Fruit fly (Drosophila melanogaster) whole organism, embryonic: ENCODE results near the gene cni.

ENCODE experiments used
- Atf6 ChIP-seq: fragments of 200-800 bp; sonication (Bioruptor generic); IDR thresholded peaks from 2 replicates; pipeline ENCODE4 v1.3.6; 2022; ENCODE audit warnings: missing biosample characterization, missing genetic modification characterization
- BEAF-32 ChIP-seq: fragments of 200-800 bp; sonication (Bioruptor generic); optimal IDR thresholded peaks from 3 replicates; lab custom pipeline; 2017; ENCODE audit warnings: missing biosample characterization, missing genetic modification characterization, mild to moderate bottlenecking, moderate library complexity, missing genetic modification reagents
- CG10209 ChIP-seq: fragments of 200-800 bp; sonication (Bioruptor generic); optimal IDR thresholded peaks from 3 replicates; lab custom pipeline; 2017; ENCODE audit warnings: missing biosample characterization, mild to moderate bottlenecking, missing genetic modification characterization, missing genetic modification reagents
- CG10267 ChIP-seq: fragments of 200-800 bp; sonication (Bioruptor generic); optimal IDR thresholded peaks from 2 replicates; lab custom pipeline; 2018; ENCODE audit warnings: missing biosample characterization, mild to moderate bottlenecking, missing genetic modification characterization, moderate library complexity
- CG11398 ChIP-seq: fragments of 200-800 bp; sonication (Bioruptor generic); optimal IDR thresholded peaks from 2 replicates; lab custom pipeline; 2016; ENCODE audit warnings: missing biosample characterization, missing genetic modification characterization
- CG12155 ChIP-seq: fragments of 200-800 bp; sonication (Bioruptor generic); optimal IDR thresholded peaks from 3 replicates; lab custom pipeline; 2016; ENCODE audit warnings: missing biosample characterization, missing genetic modification characterization
- CG13287 ChIP-seq: fragments of 200-800 bp; sonication (Bioruptor generic); IDR thresholded peaks from 2 replicates; pipeline ENCODE4 v1.3.6; 2022; ENCODE audit warnings: missing biosample characterization, missing genetic modification characterization; ENCODE audit not compliant: partially characterized antibody
- CG13624 ChIP-seq: fragments of 200-800 bp; sonication (Bioruptor generic); optimal IDR thresholded peaks from 2 replicates; lab custom pipeline; 2016; ENCODE audit warnings: missing biosample characterization, missing genetic modification characterization
- CG14710 ChIP-seq: fragments of 200-800 bp; sonication (Bioruptor generic); optimal IDR thresholded peaks from 3 replicates; lab custom pipeline; 2019; ENCODE audit warnings: missing biosample characterization, mild to moderate bottlenecking, missing genetic modification characterization, moderate library complexity
- CG14965 ChIP-seq: fragments of 200-800 bp; sonication (Bioruptor generic); optimal IDR thresholded peaks from 2 replicates; lab custom pipeline; 2016; ENCODE audit warnings: missing biosample characterization, missing genetic modification characterization, borderline replicate concordance
- CG15479 ChIP-seq: fragments of 200-800 bp; sonication (Bioruptor generic); optimal IDR thresholded peaks from 3 replicates; lab custom pipeline; 2019; ENCODE audit warnings: missing biosample characterization, mild to moderate bottlenecking, missing genetic modification characterization, moderate library complexity
- CG1603 ChIP-seq: fragments of 200-800 bp; sonication (Bioruptor generic); optimal IDR thresholded peaks from 2 replicates; lab custom pipeline; 2019; ENCODE audit warnings: missing biosample characterization, mild to moderate bottlenecking, missing genetic modification characterization, moderate library complexity
- CG17186 ChIP-seq: fragments of 200-800 bp; sonication (Bioruptor generic); optimal IDR thresholded peaks from 3 replicates; lab custom pipeline; 2017; ENCODE audit warnings: missing biosample characterization, missing genetic modification reagents, missing genetic modification characterization
- CG17612 ChIP-seq: fragments of 200-800 bp; sonication (Bioruptor generic); IDR thresholded peaks from 2 replicates; pipeline ENCODE4 v1.3.6; 2022; ENCODE audit warnings: missing biosample characterization, missing genetic modification characterization
- CG18262 ChIP-seq: fragments of 200-800 bp; optimal IDR thresholded peaks from 3 replicates; lab custom pipeline; 2019; ENCODE audit warnings: missing biosample characterization, mild to moderate bottlenecking, missing genetic modification characterization, moderate library complexity
- CG18599 ChIP-seq: fragments of 200-800 bp; sonication (Bioruptor generic); optimal IDR thresholded peaks from 3 replicates; lab custom pipeline; 2017; ENCODE audit warnings: missing biosample characterization, missing genetic modification characterization, mild to moderate bottlenecking, moderate library complexity, missing genetic modification reagents
- CG30403 ChIP-seq: fragments of 200-800 bp; sonication (Bioruptor generic); optimal IDR thresholded peaks from 3 replicates; lab custom pipeline; 2016; ENCODE audit warnings: missing biosample characterization, missing genetic modification characterization
- CG30431 ChIP-seq: fragments of 200-800 bp; sonication (Bioruptor generic); optimal IDR thresholded peaks from 2 replicates; lab custom pipeline; 2017; ENCODE audit warnings: missing biosample characterization, missing genetic modification characterization
- CG31224 ChIP-seq: fragments of 200-800 bp; sonication (Bioruptor generic); IDR thresholded peaks from 2 replicates; pipeline ENCODE4 v1.3.6; 2022; ENCODE audit warnings: missing biosample characterization, missing genetic modification characterization
- CG3281 ChIP-seq: fragments of 200-800 bp; sonication (Bioruptor generic); optimal IDR thresholded peaks from 3 replicates; lab custom pipeline; 2017; ENCODE audit warnings: missing biosample characterization, mild to moderate bottlenecking, missing genetic modification characterization
- CG4820 ChIP-seq: fragments of 200-800 bp; sonication (Bioruptor generic); optimal IDR thresholded peaks from 3 replicates; lab custom pipeline; 2016; ENCODE audit warnings: missing biosample characterization, missing genetic modification characterization
- CG6272 ChIP-seq: fragments of 200-800 bp; sonication (Bioruptor generic); IDR thresholded peaks from 2 replicates; pipeline ENCODE4 v1.3.6; 2022; ENCODE audit warnings: missing biosample characterization, missing genetic modification characterization
- CG6791 ChIP-seq: fragments of 200-800 bp; sonication (Bioruptor generic); IDR thresholded peaks from 3 replicates; pipeline ENCODE4 v1.3.6; 2022; ENCODE audit warnings: missing biosample characterization, missing genetic modification characterization; ENCODE audit not compliant: partially characterized antibody
- CG8478 ChIP-seq: fragments of >200 bp; optimal IDR thresholded peaks from 2 replicates; lab custom pipeline; 2018
- Dad ChIP-seq: fragments of 200-800 bp; sonication (Bioruptor generic); optimal IDR thresholded peaks from 3 replicates; lab custom pipeline; 2016; ENCODE audit warnings: missing biosample characterization, missing genetic modification characterization
- Doc2 ChIP-seq: fragments of 200-800 bp; sonication (Bioruptor generic); IDR thresholded peaks from 2 replicates; pipeline ENCODE4 v1.3.6; 2022; ENCODE audit warnings: missing biosample characterization, missing genetic modification characterization
- Dp ChIP-seq: fragments of 200-800 bp; sonication (Bioruptor generic); optimal IDR thresholded peaks from 2 replicates; lab custom pipeline; 2018; ENCODE audit warnings: missing biosample characterization, mild to moderate bottlenecking, missing genetic modification characterization, moderate library complexity
- Drgx ChIP-seq: fragments of 200-800 bp; sonication (Bioruptor generic); IDR thresholded peaks from 2 replicates; pipeline ENCODE4 v1.3.6; 2022; ENCODE audit warnings: missing biosample characterization, missing genetic modification characterization
- E2f2 ChIP-seq: fragments of 200-800 bp; sonication (Bioruptor generic); IDR thresholded peaks from 2 replicates; pipeline ENCODE4 v1.3.6; 2022; ENCODE audit warnings: missing biosample characterization, missing genetic modification characterization
- Eip74EF ChIP-seq, 2 experiments: fragments of 200-800 bp in 1 of 2; fragments of >200 bp in 1 of 2; sonication (Bioruptor generic) in 1 of 2; optimal IDR thresholded peaks; 2 replicates each; lab custom pipeline; 2017 to 2019; ENCODE audit warnings: missing biosample characterization in 2 of 2, missing genetic modification characterization in 2 of 2, mild to moderate bottlenecking in 1 of 2, moderate library complexity in 1 of 2
- Elba2 ChIP-seq: fragments of 200-800 bp; sonication (Bioruptor generic); optimal IDR thresholded peaks from 3 replicates; lab custom pipeline; 2016; ENCODE audit warnings: missing biosample characterization, missing genetic modification characterization
- Hmx ChIP-seq: fragments of 200-800 bp; sonication (Bioruptor generic); optimal IDR thresholded peaks from 2 replicates; lab custom pipeline; 2016; ENCODE audit warnings: missing biosample characterization, missing genetic modification characterization
- Hr3 ChIP-seq: fragments of 200-800 bp; sonication (Bioruptor generic); optimal IDR thresholded peaks from 3 replicates; lab custom pipeline; 2016; ENCODE audit warnings: missing biosample characterization, missing genetic modification characterization
- Jarid2 ChIP-seq: fragments of 200-800 bp; sonication (Bioruptor generic); optimal IDR thresholded peaks from 3 replicates; lab custom pipeline; 2017; ENCODE audit warnings: mild to moderate bottlenecking, missing biosample characterization, missing genetic modification reagents, missing genetic modification characterization
- MESR4 ChIP-seq: fragments of 200-800 bp; sonication (Bioruptor generic); optimal IDR thresholded peaks from 2 replicates; lab custom pipeline; 2018; ENCODE audit warnings: missing biosample characterization, mild to moderate bottlenecking, missing genetic modification characterization, moderate library complexity
- ac ChIP-seq: fragments of 200-800 bp; sonication (Bioruptor generic); optimal IDR thresholded peaks from 3 replicates; lab custom pipeline; 2017; ENCODE audit warnings: missing biosample characterization, mild to moderate bottlenecking, missing genetic modification characterization
- bbx ChIP-seq: fragments of 200-800 bp; sonication (Bioruptor generic); IDR thresholded peaks from 2 replicates; pipeline ENCODE4 v1.3.6; 2022; ENCODE audit warnings: missing biosample characterization, missing genetic modification characterization; ENCODE audit not compliant: partially characterized antibody
- chm ChIP-seq: fragments of 200-800 bp; sonication (Bioruptor generic); IDR thresholded peaks from 2 replicates; pipeline ENCODE4 v1.3.6; 2022; ENCODE audit warnings: missing biosample characterization, missing genetic modification characterization
- esg ChIP-seq: fragments of 200-800 bp; sonication (Bioruptor generic); conservative IDR thresholded peaks from 2 replicates; pipeline ENCODE4 v1.3.6; 2022; ENCODE audit warnings: missing biosample characterization, missing genetic modification characterization
- eyg ChIP-seq: fragments of 200-800 bp; sonication (Bioruptor generic); optimal IDR thresholded peaks from 3 replicates; lab custom pipeline; 2016; ENCODE audit warnings: missing biosample characterization, missing genetic modification characterization
- hkb ChIP-seq, 2 experiments: fragments of 200-800 bp in 1 of 2; fragments of >200 bp in 1 of 2; sonication (Bioruptor generic) in 1 of 2; IDR thresholded peaks in 1 of 2; optimal IDR thresholded peaks in 1 of 2; 2 replicates each; pipeline versions ENCODE4 v1.3.6 to Lab custom; 2017 to 2022; ENCODE audit warnings: missing biosample characterization in 1 of 2, missing genetic modification characterization in 1 of 2
- mirr ChIP-seq: fragments of 200-800 bp; sonication (Bioruptor generic); optimal IDR thresholded peaks from 3 replicates; lab custom pipeline; 2018; ENCODE audit warnings: missing biosample characterization, mild to moderate bottlenecking, missing genetic modification characterization
- nom ChIP-seq: fragments of 200-800 bp; sonication (Bioruptor generic); optimal IDR thresholded peaks from 2 replicates; lab custom pipeline; 2017; ENCODE audit warnings: missing biosample characterization, missing genetic modification characterization, mild to moderate bottlenecking, moderate library complexity, missing genetic modification reagents
- phol ChIP-seq: fragments of 200-800 bp; sonication (Bioruptor generic); optimal IDR thresholded peaks from 3 replicates; lab custom pipeline; 2018; ENCODE audit warnings: missing biosample characterization, mild to moderate bottlenecking, missing genetic modification characterization, moderate library complexity
- repo ChIP-seq: fragments of 200-800 bp; sonication (Bioruptor generic); optimal IDR thresholded peaks from 2 replicates; lab custom pipeline; 2016; ENCODE audit warnings: missing biosample characterization, missing genetic modification characterization
- sens ChIP-seq: fragments of 200-800 bp; sonication (Bioruptor generic); peaks from one replicate; lab custom pipeline; 2016; ENCODE audit warnings: missing biosample characterization, missing genetic modification characterization
- sim ChIP-seq: fragments of 200-800 bp; sonication (Bioruptor generic); IDR thresholded peaks from 2 replicates; pipeline ENCODE4 v1.3.6; 2022; ENCODE audit warnings: missing biosample characterization, missing genetic modification characterization
- stwl ChIP-seq: fragments of 200-800 bp; sonication (Bioruptor generic); optimal IDR thresholded peaks from 3 replicates; lab custom pipeline; 2018; ENCODE audit warnings: missing biosample characterization, mild to moderate bottlenecking, missing genetic modification characterization, moderate library complexity
- ttk ChIP-seq: fragments of 200-800 bp; sonication (Bioruptor generic); IDR thresholded peaks from 2 replicates; pipeline ENCODE4 v2.1.2; 2022; ENCODE audit warnings: missing biosample characterization, missing genetic modification characterization
- usp ChIP-seq: fragments of >200 bp; optimal IDR thresholded peaks from 2 replicates; lab custom pipeline; 2017; ENCODE audit warnings: missing biosample characterization, missing genetic modification characterization

The cni gene

dm6 chr2L:16326892-16327291 is 16.4 kb upstream of the cni start, which contains the start of gene CG4278 (continued):
- no peak for TF ChIP-seq eyg
- TF ChIP-seq Doc2 (GFP tag; lab: Robert Waterston, UW), result no peak
- no peak for TF ChIP-seq CG12155 (GFP tag; lab: Kevin White, UChicago)
- no peak for TF ChIP-seq CG8478
- TF ChIP-seq MESR4 (GFP tag; lab: Kevin White, UChicago), result peak; percentile 25
- TF ChIP-seq CG18599 (GFP tag; lab: Kevin White, UChicago), result no peak
- no peak for TF ChIP-seq CG14965 (GFP tag; lab: Kevin White, UChicago)
- TF ChIP-seq hkb (optimal IDR thresholded peaks at IDR 0.05; lab: Kevin White, UChicago), result no peak
- no peak for TF ChIP-seq hkb (GFP tag; IDR thresholded peaks at IDR 0.05; lab: Robert Waterston, UW)
- TF ChIP-seq chm (GFP tag; lab: Robert Waterston, UW), result no peak
- TF ChIP-seq Eip74EF (GFP tag; optimal IDR thresholded peaks at IDR 0.05; lab: Kevin White, UChicago), result no peak
- TF ChIP-seq mirr (GFP tag; lab: Kevin White, UChicago), result no peak
- no peak for TF ChIP-seq CG10209 (GFP tag; lab: Kevin White, UChicago)
- no peak for TF ChIP-seq CG30431 (GFP tag; lab: Kevin White, UChicago)
- no peak for TF ChIP-seq CG6272 (GFP tag; lab: Robert Waterston, UW)
- TF ChIP-seq usp, result no peak
- no peak for TF ChIP-seq Hr3 (GFP tag; lab: Kevin White, UChicago)
- no peak for TF ChIP-seq CG13624 (GFP tag; lab: Kevin White, UChicago)
- TF ChIP-seq CG15479, result peak; percentile 51
- TF ChIP-seq nom (GFP tag; lab: Kevin White, UChicago), result no peak
- TF ChIP-seq stwl (tag; lab: Kevin White, UChicago), result peak; percentile 45
- no peak for TF ChIP-seq sim (GFP tag; lab: Robert Waterston, UW)
- no peak for TF ChIP-seq CG30403 (GFP tag; lab: Kevin White, UChicago)
- no peak for TF ChIP-seq ac (GFP tag; lab: Kevin White, UChicago)
- peak; percentile 2 for TF ChIP-seq CG17186
- peak; percentile 89 for TF ChIP-seq E2f2
- no peak for TF ChIP-seq Drgx (GFP tag; lab: Robert Waterston, UW)
- no peak for TF ChIP-seq phol (tag; lab: Kevin White, UChicago)
- peak; percentile 95 for TF ChIP-seq Elba2 (GFP tag; lab: Kevin White, UChicago)
- TF ChIP-seq bbx (GFP tag; lab: Robert Waterston, UW), result no peak
- peak; percentile 29 for TF ChIP-seq CG14710 (tag; lab: Kevin White, UChicago)
- TF ChIP-seq Jarid2 (GFP tag; lab: Kevin White, UChicago), result no peak
- TF ChIP-seq Dp (GFP tag; lab: Kevin White, UChicago), result peak; percentile 87
- no peak for TF ChIP-seq Atf6
- no peak for TF ChIP-seq CG4820
- TF ChIP-seq CG10267 (tag; lab: Kevin White, UChicago), result peak; percentile 10
- peak; percentile 13 for TF ChIP-seq BEAF-32 (GFP tag; lab: Kevin White, UChicago)
- no peak for TF ChIP-seq CG31224 (GFP tag; lab: Robert Waterston, UW)

- TF ChIP-seq CG3281 (GFP tag; lab: Kevin White, UChicago) (peak; percentile 89), CG6791 (0 out of 3 replicates have a peak, but pooled peaks have one; percentile 12), CG18262 (tag; lab: Kevin White, UChicago) (peak; percentile 94), CG13287 (GFP tag; lab: Robert Waterston, UW) (peak; percentile 68), CG1603 (tag; lab: Kevin White, UChicago) (peak; percentile 50), ttk (GFP tag; lab: Robert Waterston, UW) (peak; percentile 87), repo (GFP tag; lab: Kevin White, UChicago) (peak; percentile 91), Hmx (GFP tag; lab: Kevin White, UChicago) (peak; percentile 88), sens (peak; percentile 99), CG17612 (GFP tag; lab: Robert Waterston, UW) (peak; percentile 58; the same call in 1 of the 2 replicates), CG11398 (GFP tag; lab: Kevin White, UChicago) (peak; percentile 91), Doc2 (GFP tag; lab: Robert Waterston, UW) (peak; percentile 70), Dad (GFP tag; lab: Kevin White, UChicago) (peak; percentile 91), esg (peak; percentile 90)
Measured at dm6 chr2L:16325515-16326257, 15.2 kb upstream of the cni start, which contains the start of gene cact. Gene cact, minus strand, starts transcription at chr2L:16326207.
